Fruit fly (Drosophila melanogaster): ENCODE results near the gene CG6244.

The CG6244 gene

dm6 chr3L:15816143-15816487 lies 8.0 kb downstream of the CG6244 start, which contains the start of gene fwe (continued):
- TF ChIP-seq Spps (tag; optimal IDR thresholded peaks at IDR 0.05) (no peak), eve (GFP tag; optimal IDR thresholded peaks at IDR 0.05) (no peak), CG9797 (GFP tag; optimal IDR thresholded peaks at IDR 0.05) (no peak), ERR (GFP tag; optimal IDR thresholded peaks at IDR 0.05) (no peak), HmgD (GFP tag; optimal IDR thresholded peaks at IDR 0.05) (no peak), vfl (GFP tag; optimal IDR thresholded peaks at IDR 0.05) (no peak), Mrtf (GFP tag; IDR thresholded peaks at IDR 0.05) (no peak), sens-2 (GFP tag; IDR thresholded peaks at IDR 0.05) (no peak), PHDP (tag; optimal IDR thresholded peaks at IDR 0.05) (no peak), CG12071 (GFP tag; optimal IDR thresholded peaks at IDR 0.05) (no peak), disco-r (GFP tag; optimal IDR thresholded peaks at IDR 0.05) (no peak), CG11723 (GFP tag; optimal IDR thresholded peaks at IDR 0.05) (no peak), Dll (GFP tag; IDR thresholded peaks at IDR 0.05; ENCODE audit: partially characterized antibody) (no peak; the same call in 2 of the 4 replicates), CG1529 (GFP tag; optimal IDR thresholded peaks at IDR 0.05) (no peak), NK7.1 (GFP tag; optimal IDR thresholded peaks at IDR 0.05) (no peak), CG8388 (GFP tag; optimal IDR thresholded peaks at IDR 0.05) (no peak), CG9727 (GFP tag; optimal IDR thresholded peaks at IDR 0.05) (no peak), Trl (optimal IDR thresholded peaks at IDR 0.05) (no peak), Trl (GFP tag; optimal IDR thresholded peaks at IDR 0.05) (no peak), CG8290 (GFP tag; optimal IDR thresholded peaks at IDR 0.05) (no peak), CG8290 (tag; optimal IDR thresholded peaks at IDR 0.05) (peak in 1 of 2 experiments; percentile 55), CG3281 (GFP tag; optimal IDR thresholded peaks at IDR 0.05) (no peak), CG10431 (GFP tag; optimal IDR thresholded peaks at IDR 0.05) (no peak), bbx (GFP tag; IDR thresholded peaks at IDR 0.05; ENCODE audit: partially characterized antibody) (peak; percentile 88), CG6765 (GFP tag; optimal IDR thresholded peaks at IDR 0.05) (no peak), CG2120 (GFP tag; optimal IDR thresholded peaks at IDR 0.05) (no peak), cad (GFP tag; optimal IDR thresholded peaks at IDR 0.05) (no peak), ewg (GFP tag; optimal IDR thresholded peaks at IDR 0.05) (no peak), CG16863 (GFP tag; optimal IDR thresholded peaks at IDR 0.05) (no peak), Fer3 (tag; optimal IDR thresholded peaks at IDR 0.05) (no peak), otp (GFP tag; IDR thresholded peaks at IDR 0.05) (no peak), CG16813 (GFP tag; IDR thresholded peaks at IDR 0.05; ENCODE audit: partially characterized antibody) (peak; percentile 5; the same call in 2 of the 3 replicates), Dp (GFP tag; optimal IDR thresholded peaks at IDR 0.05) (no peak), knrl (GFP tag; IDR thresholded peaks at IDR 0.05; ENCODE audit: partially characterized antibody) (peak; percentile 63), CG31388 (GFP tag; optimal IDR thresholded peaks at IDR 0.05) (no peak), CG4282 (GFP tag; optimal IDR thresholded peaks at IDR 0.05) (no peak), ato (GFP tag; IDR thresholded peaks at IDR 0.05; ENCODE audit: partially characterized antibody) (peak; percentile 30; the same call in 1 of the 2 replicates), ab (GFP tag; optimal IDR thresholded peaks at IDR 0.05) (no peak), CG4854 (GFP tag; optimal IDR thresholded peaks at IDR 0.05) (no peak), CG6654 (GFP tag; optimal IDR thresholded peaks at IDR 0.05) (no peak), CG34224 (GFP tag; IDR thresholded peaks at IDR 0.05; ENCODE audit: partially characterized antibody) (peak; percentile 40), dati (GFP tag; IDR thresholded peaks at IDR 0.05) (no peak), CG17186 (GFP tag; optimal IDR thresholded peaks at IDR 0.05) (peak; percentile 38), CG8089 (GFP tag; optimal IDR thresholded peaks at IDR 0.05) (no peak), dmrt99B (tag; optimal IDR thresholded peaks at IDR 0.05) (no peak), Ssrp (tag; optimal IDR thresholded peaks at IDR 0.05) (no peak), Lim3 (GFP tag; IDR thresholded peaks at IDR 0.05) (no peak), CG10267 (tag; optimal IDR thresholded peaks at IDR 0.05) (no peak), Hsf (GFP tag; optimal IDR thresholded peaks at IDR 0.05) (no peak), sd (tag; optimal IDR thresholded peaks at IDR 0.05) (no peak), CG13296 (GFP tag; optimal IDR thresholded peaks at IDR 0.05) (no peak), CG2129 (GFP tag; IDR thresholded peaks at IDR 0.05; ENCODE audit: partially characterized antibody) (peak; percentile 16; the same call in 1 of the 2 replicates)

Data from whole organism, embryonic.